Worm (Caenorhabditis elegans): ENCODE data around the gene C50E3.9.

DNA sequence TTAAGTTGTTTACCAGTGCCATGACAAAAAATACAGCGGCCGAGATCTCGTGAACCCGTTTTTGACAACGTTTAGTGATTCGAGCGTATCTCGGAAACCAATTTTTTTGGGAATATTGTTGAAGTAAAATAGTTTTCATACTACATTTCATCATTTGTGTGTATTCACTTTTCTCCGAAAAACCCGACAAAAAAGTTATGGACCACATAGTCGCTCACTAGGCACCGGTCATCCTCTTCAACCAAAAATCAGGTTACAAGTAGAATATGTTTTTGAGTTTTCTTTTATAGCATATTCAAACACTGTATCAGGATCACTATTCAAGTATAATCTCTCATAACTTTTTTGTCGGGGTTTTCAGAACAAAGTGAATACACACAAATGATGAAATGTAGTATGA lies 41.7 kb upstream of the C50E3.9 start:
- no peak for TF ChIP-seq W03F9.2 (tag; optimal IDR thresholded peaks at IDR 0.05)
- no peak for TF ChIP-seq him-1 (tag; optimal IDR thresholded peaks at IDR 0.05)
- no peak for TF ChIP-seq dao-5 (tag; optimal IDR thresholded peaks at IDR 0.05)

Measured in whole organism, L4/young adult.